Worm (Caenorhabditis elegans) whole organism, L2 larva: ENCODE measurements around the gene F37C4.8.

Source experiments
- ceh-16 ChIP-seq: fragments of 150-350 bp; optimal IDR thresholded peaks from 2 replicates; lab custom pipeline; 2014; ENCODE audit warnings: missing biosample characterization, missing genetic modification characterization
- fos-1 ChIP-seq: fragments of 150-350 bp; optimal IDR thresholded peaks from 2 replicates; lab custom pipeline; 2014; ENCODE audit warnings: missing biosample characterization, missing genetic modification characterization
- lin-11 ChIP-seq: fragments of 150-350 bp; sonication (generic microtip); optimal IDR thresholded peaks from 2 replicates; lab custom pipeline; 2014; ENCODE audit warnings: missing biosample characterization, missing genetic modification characterization, inconsistent platforms, mixed read lengths
- lsy-2 ChIP-seq, 2 experiments: fragments of 150-350 bp in 1 of 2; sonication (generic microtip) in 1 of 2; optimal IDR thresholded peaks; 2 replicates each; lab custom pipeline; 2014 to 2017; ENCODE audit warnings: missing biosample characterization in 2 of 2, missing genetic modification characterization in 2 of 2
- nhr-77 ChIP-seq: fragments of 150-350 bp; optimal IDR thresholded peaks from 2 replicates; lab custom pipeline; 2014; ENCODE audit warnings: missing biosample characterization, missing genetic modification characterization

DNA sequence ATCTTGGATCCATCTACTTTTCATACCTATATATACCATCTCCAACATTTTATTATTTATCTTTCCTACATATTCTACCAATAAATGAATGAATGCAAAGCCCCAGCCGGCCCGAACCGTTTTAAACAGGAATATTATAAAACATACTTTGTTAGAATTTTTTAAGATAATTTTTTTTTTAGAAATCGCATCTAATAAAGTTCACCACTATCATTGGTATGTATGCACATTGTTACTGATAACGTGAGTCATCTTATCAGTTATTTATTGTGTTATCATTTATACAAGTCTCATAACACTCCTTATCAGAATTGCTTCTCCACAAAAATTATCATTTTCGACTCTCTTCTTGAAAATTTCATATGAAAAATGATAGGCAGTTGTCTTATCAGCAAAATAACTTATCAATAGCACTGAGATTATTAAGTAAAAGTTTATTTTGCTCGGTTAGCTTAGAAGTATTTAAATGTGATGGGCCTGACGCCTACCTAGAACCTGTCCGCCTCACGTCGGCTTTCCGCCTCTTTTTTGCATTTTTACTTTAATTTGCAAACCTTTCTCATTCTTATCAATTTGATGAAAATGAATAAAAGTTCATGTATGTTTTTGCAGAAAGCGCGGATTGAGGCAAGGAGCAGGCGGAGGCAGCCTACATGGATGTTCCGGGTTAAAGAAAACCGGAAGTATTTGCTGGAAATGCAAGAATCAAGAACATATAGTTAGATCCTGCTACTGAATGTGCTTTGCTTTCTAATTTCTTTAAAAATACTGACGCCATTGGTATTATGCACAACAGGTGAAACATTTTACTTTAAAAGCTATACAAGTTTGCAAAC lies 18.9 kb upstream of the F37C4.8 start, which contains the start of gene srz-62:
- TF ChIP-seq lin-11 (tag; lab: Kevin White, UChicago) (no peak), fos-1 (peak; percentile 100), ceh-16 (tag; lab: Kevin White, UChicago) (no peak), nhr-77 (tag; lab: Kevin White, UChicago) (no peak), lsy-2 (tag; optimal IDR thresholded peaks at IDR 0.05; lab: Kevin White, UChicago) (no peak)
